Worm (Caenorhabditis elegans): ENCODE measurements around the gene glo-1.

ce11 chrX:9899426-9900131, 17.6 kb upstream of the glo-1 start, which contains the start of gene phf-34:
- no peak for TF ChIP-seq dao-5 (tag; optimal IDR thresholded peaks at IDR 0.05)
- TF ChIP-seq him-1 (tag; optimal IDR thresholded peaks at IDR 0.05): no peak
